Fruit fly (Drosophila melanogaster): ENCODE measurements around the gene SmydA-2.

The SmydA-2 gene

dm6 chr3L:19035163-19035900 lies 32.3 kb upstream of the SmydA-2 start (continued):
- peak; percentile 26 for TF ChIP-seq spab (GFP tag; optimal IDR thresholded peaks at IDR 0.05)
- TF ChIP-seq net (GFP tag; optimal IDR thresholded peaks at IDR 0.05), result peak; percentile 6
- peak; percentile 73 for TF ChIP-seq esn (GFP tag; optimal IDR thresholded peaks at IDR 0.05)
- peak; percentile 55 for TF ChIP-seq CG3919 (GFP tag; optimal IDR thresholded peaks at IDR 0.05)
- no peak for TF ChIP-seq CG11294 (GFP tag; IDR thresholded peaks at IDR 0.05)
- TF ChIP-seq Sox14 (GFP tag; optimal IDR thresholded peaks at IDR 0.05), result peak; percentile 26
- no peak for TF ChIP-seq Hr4 (GFP tag; optimal IDR thresholded peaks at IDR 0.05)
- TF ChIP-seq CG34406 (GFP tag; optimal IDR thresholded peaks at IDR 0.05), result peak; percentile 39
- no peak for TF ChIP-seq pdm3 (GFP tag; optimal IDR thresholded peaks at IDR 0.05)

- TF ChIP-seq CG31627 (GFP tag; optimal IDR thresholded peaks at IDR 0.05) (peak; percentile 49), CG15336 (GFP tag; IDR thresholded peaks at IDR 0.05) (peak; percentile 69), CG7368 (GFP tag; optimal IDR thresholded peaks at IDR 0.05) (peak; percentile 63), CG6854 (GFP tag; optimal IDR thresholded peaks at IDR 0.05) (peak; percentile 69), net (GFP tag; optimal IDR thresholded peaks at IDR 0.05) (peak; percentile 69), OdsH (GFP tag; optimal IDR thresholded peaks at IDR 0.05) (peak; percentile 69), Smox (GFP tag; optimal IDR thresholded peaks at IDR 0.05) (peak; percentile 51), topi (GFP tag; optimal IDR thresholded peaks at IDR 0.05) (peak; percentile 63), CG6792 (GFP tag; optimal IDR thresholded peaks at IDR 0.05) (peak; percentile 70), pdm3 (GFP tag; optimal IDR thresholded peaks at IDR 0.05) (peak; percentile 43), Hr4 (GFP tag; optimal IDR thresholded peaks at IDR 0.05) (peak; percentile 33), CG9139 (GFP tag; optimal IDR thresholded peaks at IDR 0.05) (peak; percentile 53), CG16779 (tag; optimal IDR thresholded peaks at IDR 0.05) (peak; percentile 32), salr (GFP tag; optimal IDR thresholded peaks at IDR 0.05) (peak; percentile 50 to 60), fd59A (GFP tag; optimal IDR thresholded peaks at IDR 0.05) (peak; percentile 67), achi (GFP tag; optimal IDR thresholded peaks at IDR 0.05) (peak; percentile 75), CG4318 (GFP tag; optimal IDR thresholded peaks at IDR 0.05) (peak; percentile 26), eg (GFP tag; IDR thresholded peaks at IDR 0.05) (peak; percentile 64), CG8319 (GFP tag; optimal IDR thresholded peaks at IDR 0.05) (peak; percentile 47), Blimp-1 (GFP tag; optimal IDR thresholded peaks at IDR 0.05) (peak; percentile 52), CG11902 (GFP tag; optimal IDR thresholded peaks at IDR 0.05) (peak; percentile 19), dac (GFP tag; optimal IDR thresholded peaks at IDR 0.05) (no peak), Gug (GFP tag; IDR thresholded peaks at IDR 0.05) (0 out of 2 replicates have a peak, but pooled peaks have one; percentile 35), Met (GFP tag; optimal IDR thresholded peaks at IDR 0.05) (peak; percentile 66), Eip75B (GFP tag; optimal IDR thresholded peaks at IDR 0.05) (peak; percentile 45), CG8119 (GFP tag; IDR thresholded peaks at IDR 0.05) (peak; percentile 65; the same call in 2 of the 3 replicates), Hr39 (GFP tag; optimal IDR thresholded peaks at IDR 0.05) (peak; percentile 45), Ets21C (GFP tag; optimal IDR thresholded peaks at IDR 0.05) (no peak), acj6 (GFP tag; optimal IDR thresholded peaks at IDR 0.05) (peak; percentile 80), spab (GFP tag; optimal IDR thresholded peaks at IDR 0.05) (peak; percentile 71), CG6163 (GFP tag; IDR thresholded peaks at IDR 0.05) (peak; percentile 73), CG11762 (GFP tag; optimal IDR thresholded peaks at IDR 0.05; ENCODE audit: insufficient read depth) (peak; percentile 53), fd85E (GFP tag; optimal IDR thresholded peaks at IDR 0.05) (peak; percentile 34), cyc (GFP tag; optimal IDR thresholded peaks at IDR 0.05) (peak; percentile 53), esn (GFP tag; optimal IDR thresholded peaks at IDR 0.05) (peak; percentile 70), CG34406 (GFP tag; optimal IDR thresholded peaks at IDR 0.05) (peak; percentile 72), Eip78C (GFP tag) (peak; percentile 89), Sox14 (GFP tag; optimal IDR thresholded peaks at IDR 0.05) (peak; percentile 59), vri (GFP tag; optimal IDR thresholded peaks at IDR 0.05) (peak; percentile 42), Eip93F (GFP tag; optimal IDR thresholded peaks at IDR 0.05) (no peak), lz (GFP tag; optimal IDR thresholded peaks at IDR 0.05) (peak; percentile 36), Sox15 (GFP tag; optimal IDR thresholded peaks at IDR 0.05) (peak; percentile 39), CG32006 (GFP tag; optimal IDR thresholded peaks at IDR 0.05) (peak; percentile 65), CG10631 (GFP tag; optimal IDR thresholded peaks at IDR 0.05) (peak; percentile 74), Hr38 (GFP tag; optimal IDR thresholded peaks at IDR 0.05) (no peak), CG3919 (GFP tag; optimal IDR thresholded peaks at IDR 0.05) (peak; percentile 78)
Observed at dm6 chr3L:19033154-19033811, 30.2 kb upstream of the SmydA-2 start.
